Worm (Caenorhabditis elegans): ENCODE data around the gene K06A9.2.

K06A9.2 gene

DNA sequence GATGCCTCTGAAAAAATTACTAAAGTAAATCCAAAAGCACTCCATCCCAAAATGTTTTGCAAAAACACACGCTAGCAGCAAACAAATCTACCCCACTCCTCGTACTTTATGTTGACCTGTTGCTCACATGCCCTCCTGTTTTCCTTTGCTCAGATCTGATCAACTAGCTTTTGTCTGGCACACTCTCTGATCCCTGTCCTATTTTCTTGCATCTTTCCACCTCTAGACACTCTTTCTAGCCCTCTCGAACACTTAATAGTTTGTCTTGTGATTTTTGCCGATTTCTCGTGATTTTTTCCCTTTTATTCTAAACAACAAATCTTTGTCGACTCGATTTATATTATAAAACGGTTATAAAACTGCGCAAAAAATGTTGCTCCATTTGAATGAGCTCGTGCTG lies at the start of gene K06A9.2:
Gene K06A9.2 (plus strand): TSS at position 229 of the 400 bp plus-strand sequence.
- no peak for TF ChIP-seq hmbx-1 (tag; optimal IDR thresholded peaks at IDR 0.05)
- no peak for TF ChIP-seq tbx-37 (GFP tag; conservative IDR thresholded peaks at IDR 0.05)
- no peak for TF ChIP-seq B0310.2 (tag; optimal IDR thresholded peaks at IDR 0.05)
- TF ChIP-seq aly-1 (tag; optimal IDR thresholded peaks at IDR 0.05), result no peak
- no peak for TF ChIP-seq F13C5.2 (tag; optimal IDR thresholded peaks at IDR 0.05)
- no peak for TF ChIP-seq pes-1 (GFP tag; IDR thresholded peaks at IDR 0.05)
- no peak for TF ChIP-seq ceh-36 (tag; optimal IDR thresholded peaks at IDR 0.05)
- TF ChIP-seq scrt-1 (GFP tag; IDR thresholded peaks at IDR 0.05), result no peak
- TF ChIP-seq tra-4 (tag; optimal IDR thresholded peaks at IDR 0.05), result no peak
- TF ChIP-seq sea-1 (GFP tag; conservative IDR thresholded peaks at IDR 0.05), result no peak
- no peak for TF ChIP-seq tbx-11 (GFP tag; IDR thresholded peaks at IDR 0.05)
- no peak for TF ChIP-seq ets-7 (tag; optimal IDR thresholded peaks at IDR 0.05)
- TF ChIP-seq hnd-1 (tag; optimal IDR thresholded peaks at IDR 0.05), result no peak
- TF ChIP-seq hmg-4 (GFP tag; optimal IDR thresholded peaks at IDR 0.05), result no peak
- no peak for TF ChIP-seq flt-1 (GFP tag; IDR thresholded peaks at IDR 0.05)
- TF ChIP-seq ama-1 (optimal IDR thresholded peaks at IDR 0.05), result no peak
- TF ChIP-seq ceh-13 (GFP tag; optimal IDR thresholded peaks at IDR 0.05), result no peak

ce11 chrX:1487096-1487495 lies 49.1 kb upstream of the K06A9.2 start:
- no peak for TF ChIP-seq hnd-1 (tag; optimal IDR thresholded peaks at IDR 0.05)
- no peak for TF ChIP-seq sea-1 (GFP tag; conservative IDR thresholded peaks at IDR 0.05)
- no peak for TF ChIP-seq ama-1 (optimal IDR thresholded peaks at IDR 0.05)
- no peak for TF ChIP-seq tbx-11 (GFP tag; IDR thresholded peaks at IDR 0.05)
- TF ChIP-seq scrt-1 (GFP tag; IDR thresholded peaks at IDR 0.05), result no peak
- TF ChIP-seq aly-1 (tag; optimal IDR thresholded peaks at IDR 0.05), result no peak
- no peak for TF ChIP-seq tra-4 (tag; optimal IDR thresholded peaks at IDR 0.05)
- no peak for TF ChIP-seq F13C5.2 (tag; optimal IDR thresholded peaks at IDR 0.05)
- no peak for TF ChIP-seq pes-1 (GFP tag; IDR thresholded peaks at IDR 0.05)
- no peak for TF ChIP-seq ceh-13 (GFP tag; optimal IDR thresholded peaks at IDR 0.05)
- TF ChIP-seq ceh-36 (tag; optimal IDR thresholded peaks at IDR 0.05), result no peak
- TF ChIP-seq tbx-37 (GFP tag; conservative IDR thresholded peaks at IDR 0.05), result no peak
- TF ChIP-seq hmbx-1 (tag; optimal IDR thresholded peaks at IDR 0.05), result no peak
- no peak for TF ChIP-seq ets-7 (tag; optimal IDR thresholded peaks at IDR 0.05)
- no peak for TF ChIP-seq B0310.2 (tag; optimal IDR thresholded peaks at IDR 0.05)

DNA sequence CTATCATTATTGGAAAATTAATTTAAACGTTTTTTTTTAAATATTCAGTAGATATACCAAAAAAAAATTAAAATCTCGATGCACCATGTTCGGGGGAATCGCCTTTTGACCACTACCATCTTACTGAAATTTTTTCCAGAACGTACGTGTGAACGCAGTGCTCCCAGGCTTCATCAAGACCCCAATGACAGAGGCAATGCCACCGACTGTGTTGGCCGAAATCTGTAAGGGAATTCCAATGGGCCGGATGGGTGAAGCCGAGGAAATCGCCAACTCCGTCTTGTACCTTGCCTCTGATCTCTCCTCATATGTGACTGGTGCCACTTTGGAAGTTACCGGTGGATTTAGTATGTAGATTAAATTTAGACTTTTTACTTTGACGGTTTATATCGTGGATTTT lies 47.4 kb upstream of the K06A9.2 start:
- TF ChIP-seq pes-1 (GFP tag; IDR thresholded peaks at IDR 0.05) (no peak), B0310.2 (tag; optimal IDR thresholded peaks at IDR 0.05) (no peak), ceh-13 (GFP tag; optimal IDR thresholded peaks at IDR 0.05) (no peak), tbx-37 (GFP tag; conservative IDR thresholded peaks at IDR 0.05) (no peak), scrt-1 (GFP tag; IDR thresholded peaks at IDR 0.05) (no peak), hmbx-1 (tag; optimal IDR thresholded peaks at IDR 0.05) (no peak), tbx-11 (GFP tag; IDR thresholded peaks at IDR 0.05) (no peak)

- TF ChIP-seq tbx-37 (GFP tag; conservative IDR thresholded peaks at IDR 0.05) (no peak), pes-1 (GFP tag; IDR thresholded peaks at IDR 0.05) (no peak), hnd-1 (tag; optimal IDR thresholded peaks at IDR 0.05) (no peak), ceh-13 (GFP tag; optimal IDR thresholded peaks at IDR 0.05) (no peak), hmg-4 (GFP tag; optimal IDR thresholded peaks at IDR 0.05) (no peak), scrt-1 (GFP tag; IDR thresholded peaks at IDR 0.05) (no peak)
Measured at ce11 chrX:1489574-1489973, 46.6 kb upstream of the K06A9.2 start.

DNA sequence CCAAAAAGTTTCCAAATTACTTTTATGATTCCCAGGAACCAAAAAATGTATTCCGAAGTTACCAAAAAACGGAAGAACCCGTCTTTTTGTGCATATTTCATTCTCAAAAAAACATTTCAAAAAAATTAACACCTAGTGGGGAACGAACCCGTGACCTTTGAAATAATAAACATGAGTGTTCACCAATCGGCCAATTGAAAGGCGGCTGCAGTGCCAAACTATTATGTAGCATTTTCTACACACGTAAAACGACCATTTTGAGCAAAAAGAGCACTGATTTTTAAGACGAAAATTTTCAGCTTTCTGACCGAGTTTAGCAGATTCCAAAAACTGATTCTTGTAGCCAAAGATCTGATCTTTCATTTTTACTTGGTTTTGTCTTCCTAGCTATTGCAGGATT lies 45.1 kb upstream of the K06A9.2 start:
- TF ChIP-seq ets-7 (tag; optimal IDR thresholded peaks at IDR 0.05) (no peak), aly-1 (tag; optimal IDR thresholded peaks at IDR 0.05) (no peak), tbx-11 (GFP tag; IDR thresholded peaks at IDR 0.05) (no peak), pes-1 (GFP tag; IDR thresholded peaks at IDR 0.05) (no peak), B0310.2 (tag; optimal IDR thresholded peaks at IDR 0.05) (no peak), hmbx-1 (tag; optimal IDR thresholded peaks at IDR 0.05) (no peak), ama-1 (optimal IDR thresholded peaks at IDR 0.05) (no peak), sea-1 (GFP tag; conservative IDR thresholded peaks at IDR 0.05) (no peak), tbx-37 (GFP tag; conservative IDR thresholded peaks at IDR 0.05) (no peak)

- TF ChIP-seq F13C5.2 (tag; optimal IDR thresholded peaks at IDR 0.05), result no peak
- no peak for TF ChIP-seq aly-1 (tag; optimal IDR thresholded peaks at IDR 0.05)
- no peak for TF ChIP-seq B0310.2 (tag; optimal IDR thresholded peaks at IDR 0.05)
- no peak for TF ChIP-seq ama-1 (optimal IDR thresholded peaks at IDR 0.05)
- TF ChIP-seq ets-7 (tag; optimal IDR thresholded peaks at IDR 0.05), result no peak
- no peak for TF ChIP-seq sea-1 (GFP tag; conservative IDR thresholded peaks at IDR 0.05)
- TF ChIP-seq ceh-36 (tag; optimal IDR thresholded peaks at IDR 0.05), result no peak
- no peak for TF ChIP-seq hmbx-1 (tag; optimal IDR thresholded peaks at IDR 0.05)
- no peak for TF ChIP-seq tra-4 (tag; optimal IDR thresholded peaks at IDR 0.05)
- no peak for TF ChIP-seq tbx-37 (GFP tag; conservative IDR thresholded peaks at IDR 0.05)
- TF ChIP-seq flt-1 (GFP tag; IDR thresholded peaks at IDR 0.05), result no peak
- no peak for TF ChIP-seq tbx-11 (GFP tag; IDR thresholded peaks at IDR 0.05)
- TF ChIP-seq ceh-13 (GFP tag; optimal IDR thresholded peaks at IDR 0.05), result no peak
- no peak for TF ChIP-seq pes-1 (GFP tag; IDR thresholded peaks at IDR 0.05)
- no peak for TF ChIP-seq hmg-4 (GFP tag; optimal IDR thresholded peaks at IDR 0.05)
- TF ChIP-seq hnd-1 (tag; optimal IDR thresholded peaks at IDR 0.05), result no peak
- TF ChIP-seq scrt-1 (GFP tag; IDR thresholded peaks at IDR 0.05), result no peak
Measured at ce11 chrX:1492174-1492573, 44.0 kb upstream of the K06A9.2 start.

- no peak for TF ChIP-seq hmg-4 (GFP tag; optimal IDR thresholded peaks at IDR 0.05)
- no peak for TF ChIP-seq tbx-11 (GFP tag; IDR thresholded peaks at IDR 0.05)
- no peak for TF ChIP-seq B0310.2 (tag; optimal IDR thresholded peaks at IDR 0.05)
Measured at ce11 chrX:1494256-1494655, 41.9 kb upstream of the K06A9.2 start, which contains the start of gene F09E10.5. Gene F09E10.5 (minus strand): TSS chrX:1494356.

DNA sequence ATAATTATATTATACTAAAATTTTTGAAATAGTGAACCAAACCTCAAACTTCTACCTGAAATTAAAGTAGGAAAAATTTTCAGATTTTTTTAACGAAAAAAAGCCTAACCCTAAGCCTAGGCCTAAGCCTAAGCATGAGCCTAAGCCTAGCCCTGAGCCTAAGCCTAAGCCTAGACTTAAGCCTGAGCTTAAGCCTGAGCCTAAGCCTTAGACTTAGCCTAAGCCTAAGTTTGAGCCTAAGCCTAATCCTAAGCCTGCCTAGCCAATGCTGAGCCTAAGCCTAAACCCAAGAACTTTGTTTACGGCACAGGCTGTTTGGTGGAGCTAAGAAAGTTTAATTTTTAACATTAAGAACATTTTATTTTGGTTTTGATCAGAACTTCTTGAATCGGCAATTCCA lies 40.2 kb upstream of the K06A9.2 start:
- TF ChIP-seq ceh-36 (tag; optimal IDR thresholded peaks at IDR 0.05) (peak; percentile 63), ama-1 (optimal IDR thresholded peaks at IDR 0.05) (no peak)

Measured in whole organism, early embryonic.